Fruit fly (Drosophila melanogaster) whole organism, pupa: ENCODE measurements around the gene mEFG1.

Source experiments
- CG10348 ChIP-seq: fragments of 200-800 bp; sonication (Bioruptor generic); IDR thresholded peaks from 2 replicates; pipeline ENCODE4 v1.3.6; 2022; ENCODE audit warnings: missing biosample characterization, missing genetic modification characterization
- CG12605 ChIP-seq: fragments of 200-800 bp; sonication (Bioruptor generic); IDR thresholded peaks from 2 replicates; pipeline ENCODE4 v1.3.6; 2022; ENCODE audit warnings: missing biosample characterization, missing genetic modification characterization
- CG14655 ChIP-seq: fragments of 200-800 bp; sonication (Bioruptor generic); optimal IDR thresholded peaks from 3 replicates; lab custom pipeline; 2017; ENCODE audit warnings: mild to moderate bottlenecking, missing biosample characterization, missing genetic modification reagents, missing genetic modification characterization
- CG17806 ChIP-seq: fragments of 200-800 bp; sonication (Bioruptor generic); optimal IDR thresholded peaks from 2 replicates; lab custom pipeline; 2018; ENCODE audit warnings: missing biosample characterization, mild to moderate bottlenecking, missing genetic modification characterization, moderate library complexity
- CG34367 ChIP-seq: fragments of 200-800 bp; sonication (Bioruptor generic); optimal IDR thresholded peaks from 2 replicates; lab custom pipeline; 2018; ENCODE audit warnings: missing biosample characterization, mild to moderate bottlenecking, missing genetic modification characterization
- Snoo ChIP-seq: fragments of 200-800 bp; sonication (Bioruptor generic); optimal IDR thresholded peaks from 3 replicates; lab custom pipeline; 2017; ENCODE audit warnings: missing biosample characterization, mild to moderate bottlenecking, missing genetic modification characterization, inconsistent platforms
- gl ChIP-seq: fragments of 200-800 bp; sonication (Bioruptor generic); optimal IDR thresholded peaks from 2 replicates; lab custom pipeline; 2018; ENCODE audit warnings: missing biosample characterization, mild to moderate bottlenecking, missing genetic modification characterization
- rn ChIP-seq: fragments of 200-800 bp; sonication (Bioruptor generic); IDR thresholded peaks from 2 replicates; pipeline ENCODE4 v1.3.6; 2022; ENCODE audit warnings: missing biosample characterization, missing genetic modification characterization

- TF ChIP-seq CG12605 (GFP tag; lab: Robert Waterston, UW) (no peak), CG10348 (GFP tag; lab: Robert Waterston, UW) (no peak), rn (GFP tag; lab: Robert Waterston, UW) (no peak), gl (tag; lab: Kevin White, UChicago) (no peak), Snoo (tag; lab: Kevin White, UChicago) (peak; percentile 20), CG14655 (GFP tag; lab: Kevin White, UChicago) (no peak), CG34367 (no peak), CG17806 (tag; lab: Kevin White, UChicago) (no peak)
Observed at dm6 chr2L:7258105-7258504, 35.2 kb upstream of the mEFG1 start.
